Fruit fly (Drosophila melanogaster) Kc167 (cell line): ENCODE results near the gene Vps16B.

Experiments
- Sin3A ChIP-seq: fragments of >200 bp; optimal IDR thresholded peaks from 2 replicates; lab custom pipeline; 2018; ENCODE audit warnings: missing external identifiers
- h ChIP-seq: fragments of >200 bp; optimal IDR thresholded peaks from 3 replicates; lab custom pipeline; 2018; ENCODE audit warnings: missing external identifiers
- insv ChIP-seq: fragments of >200 bp; optimal IDR thresholded peaks from 3 replicates; lab custom pipeline; 2018; ENCODE audit warnings: missing external identifiers
- psq ChIP-seq: fragments of >200 bp; optimal IDR thresholded peaks from 2 replicates; lab custom pipeline; 2017; ENCODE audit warnings: missing external identifiers

- TF ChIP-seq insv (lab: Kevin White, UChicago) = no peak
- TF ChIP-seq psq (lab: Kevin White, UChicago) = no peak
- no peak for TF ChIP-seq h (lab: Kevin White, UChicago)
- TF ChIP-seq Sin3A = no peak
Measured at dm6 chr3R:29782367-29782766, 33.9 kb downstream of the Vps16B start.
